Fruit fly (Drosophila melanogaster): ENCODE data around the gene CG43391.

- no peak for TF ChIP-seq CG9948 (tag; optimal IDR thresholded peaks at IDR 0.05)
- no peak for TF ChIP-seq CG10348 (GFP tag; IDR thresholded peaks at IDR 0.05)
- TF ChIP-seq CG14655 (GFP tag; optimal IDR thresholded peaks at IDR 0.05) = no peak
- no peak for TF ChIP-seq CG12605 (GFP tag; IDR thresholded peaks at IDR 0.05)
- no peak for TF ChIP-seq CG17806 (tag; optimal IDR thresholded peaks at IDR 0.05)
- TF ChIP-seq CG15710 (tag; optimal IDR thresholded peaks at IDR 0.05) = no peak
- TF ChIP-seq rn (GFP tag; IDR thresholded peaks at IDR 0.05) = no peak
- no peak for TF ChIP-seq CG8159 (tag; optimal IDR thresholded peaks at IDR 0.05)
Observed at dm6 chr3L:11602040-11602439, 21.2 kb upstream of the CG43391 start.

All from whole organism, pupa.